Fruit fly (Drosophila melanogaster) whole organism, prepupa: ENCODE results near the gene pins.
A peak's percentile ranks its signal among the peaks of the same experiment; 100 is the strongest.

ENCODE experiments used
- Blimp-1 ChIP-seq: fragments of 200-800 bp; sonication (Bioruptor generic); optimal IDR thresholded peaks from 3 replicates; lab custom pipeline; 2017; ENCODE audit warnings: missing biosample characterization, missing genetic modification characterization, mild to moderate bottlenecking, moderate library complexity, missing genetic modification reagents
- CG10631 ChIP-seq: fragments of 200-800 bp; sonication (Bioruptor generic); optimal IDR thresholded peaks from 2 replicates; lab custom pipeline; 2016; ENCODE audit warnings: missing biosample characterization, missing genetic modification characterization
- CG10669 ChIP-seq: fragments of 200-800 bp; sonication (Bioruptor generic); optimal IDR thresholded peaks from 3 replicates; lab custom pipeline; 2018; ENCODE audit warnings: missing biosample characterization, mild to moderate bottlenecking, missing genetic modification characterization, moderate library complexity
- CG11294 ChIP-seq: fragments of 200-800 bp; sonication (Bioruptor generic); IDR thresholded peaks from 2 replicates; pipeline ENCODE4 v1.3.6; 2022; ENCODE audit warnings: missing biosample characterization, missing genetic modification characterization
- CG11762 ChIP-seq: fragments of 200-800 bp; sonication (Bioruptor generic); optimal IDR thresholded peaks from 3 replicates; lab custom pipeline; 2016; ENCODE audit warnings: missing biosample characterization, missing genetic modification characterization; ENCODE audit not compliant: insufficient read depth
- CG15336 ChIP-seq: fragments of 200-800 bp; sonication (Bioruptor generic); IDR thresholded peaks from 2 replicates; pipeline ENCODE4 v1.3.6; 2022; ENCODE audit warnings: missing biosample characterization, missing genetic modification characterization
- CG16779 ChIP-seq: fragments of 200-800 bp; sonication (Bioruptor generic); optimal IDR thresholded peaks from 3 replicates; lab custom pipeline; 2017; ENCODE audit warnings: missing biosample characterization, mild to moderate bottlenecking, missing genetic modification characterization
- CG31627 ChIP-seq: fragments of 200-800 bp; sonication (Bioruptor generic); optimal IDR thresholded peaks from 3 replicates; lab custom pipeline; 2016; ENCODE audit warnings: missing biosample characterization, missing genetic modification characterization
- CG34406 ChIP-seq: fragments of 200-800 bp; sonication (Bioruptor generic); optimal IDR thresholded peaks from 3 replicates; lab custom pipeline; 2016; ENCODE audit warnings: missing biosample characterization, missing genetic modification characterization
- CG3919 ChIP-seq: fragments of 200-800 bp; sonication (Bioruptor generic); optimal IDR thresholded peaks from 3 replicates; lab custom pipeline; 2016; ENCODE audit warnings: missing biosample characterization, missing genetic modification characterization
- CG4318 ChIP-seq: fragments of 200-800 bp; sonication (Bioruptor generic); optimal IDR thresholded peaks from 3 replicates; lab custom pipeline; 2017; ENCODE audit warnings: missing biosample characterization, mild to moderate bottlenecking, missing genetic modification characterization
- CG6163 ChIP-seq: fragments of 200-800 bp; sonication (Bioruptor generic); IDR thresholded peaks from 3 replicates; pipeline ENCODE4 v1.3.6; 2022; ENCODE audit warnings: missing biosample characterization, missing genetic modification characterization
- CG6276 ChIP-seq: fragments of 200-800 bp; sonication (Bioruptor generic); optimal IDR thresholded peaks from 2 replicates; lab custom pipeline; 2017; ENCODE audit warnings: missing biosample characterization, mild to moderate bottlenecking, missing genetic modification characterization
- CG6808 ChIP-seq: fragments of 200-800 bp; sonication (Bioruptor generic); optimal IDR thresholded peaks from 3 replicates; lab custom pipeline; 2017; ENCODE audit warnings: missing biosample characterization, missing genetic modification characterization, mild to moderate bottlenecking, moderate library complexity, missing genetic modification reagents
- CG6854 ChIP-seq: fragments of 200-800 bp; sonication (Bioruptor generic); optimal IDR thresholded peaks from 2 replicates; lab custom pipeline; 2017; ENCODE audit warnings: missing biosample characterization, mild to moderate bottlenecking, missing genetic modification characterization
- CG7368 ChIP-seq: fragments of 200-800 bp; sonication (Bioruptor generic); optimal IDR thresholded peaks from 3 replicates; lab custom pipeline; 2016; ENCODE audit warnings: missing biosample characterization, missing genetic modification characterization
- CG8319 ChIP-seq: fragments of 200-800 bp; sonication (Bioruptor generic); optimal IDR thresholded peaks from 3 replicates; lab custom pipeline; 2016; ENCODE audit warnings: missing biosample characterization, missing genetic modification characterization
- CG8632 ChIP-seq: fragments of 200-800 bp; sonication (Bioruptor generic); optimal IDR thresholded peaks from 3 replicates; lab custom pipeline; 2016; ENCODE audit warnings: missing biosample characterization, missing genetic modification characterization
- CG9139 ChIP-seq: fragments of 200-800 bp; sonication (Bioruptor generic); optimal IDR thresholded peaks from 3 replicates; lab custom pipeline; 2017; ENCODE audit warnings: missing biosample characterization, mild to moderate bottlenecking, missing genetic modification characterization
- Eip78C ChIP-seq: fragments of 200-800 bp; sonication (Bioruptor generic); peaks from one replicate; lab custom pipeline; 2016; ENCODE audit warnings: missing biosample characterization, missing genetic modification characterization
- Ets21C ChIP-seq: fragments of 200-800 bp; sonication (Bioruptor generic); optimal IDR thresholded peaks from 3 replicates; lab custom pipeline; 2016; ENCODE audit warnings: missing biosample characterization, missing genetic modification characterization
- Ets96B ChIP-seq: fragments of 200-800 bp; optimal IDR thresholded peaks from 2 replicates; lab custom pipeline; 2019; ENCODE audit warnings: missing biosample characterization, mild to moderate bottlenecking, missing genetic modification characterization, moderate library complexity
- Hr38 ChIP-seq: sonication (Bioruptor generic); optimal IDR thresholded peaks from 2 replicates; lab custom pipeline; 2016; ENCODE audit warnings: missing biosample characterization, missing genetic modification characterization
- Hr39 ChIP-seq: fragments of 200-800 bp; sonication (Bioruptor generic); optimal IDR thresholded peaks from 2 replicates; lab custom pipeline; 2016; ENCODE audit warnings: missing biosample characterization, missing genetic modification characterization
- Met ChIP-seq: fragments of 200-800 bp; sonication (Bioruptor generic); optimal IDR thresholded peaks from 3 replicates; lab custom pipeline; 2016; ENCODE audit warnings: missing biosample characterization, missing genetic modification characterization
- OdsH ChIP-seq: fragments of 200-800 bp; sonication (Bioruptor generic); optimal IDR thresholded peaks from 3 replicates; lab custom pipeline; 2016; ENCODE audit warnings: missing biosample characterization, missing genetic modification characterization
- Sox102F ChIP-seq: fragments of 200-800 bp; sonication (Bioruptor generic); optimal IDR thresholded peaks from 2 replicates; lab custom pipeline; 2016; ENCODE audit warnings: missing biosample characterization, mild to moderate bottlenecking, missing genetic modification characterization
- Sox14 ChIP-seq: fragments of 200-800 bp; sonication (Bioruptor generic); optimal IDR thresholded peaks from 3 replicates; lab custom pipeline; 2016; ENCODE audit warnings: missing biosample characterization, missing genetic modification characterization
- achi ChIP-seq: fragments of 200-800 bp; sonication (Bioruptor generic); optimal IDR thresholded peaks from 3 replicates; lab custom pipeline; 2016; ENCODE audit warnings: missing biosample characterization, missing genetic modification characterization
- cyc ChIP-seq: fragments of 200-800 bp; sonication (Bioruptor generic); optimal IDR thresholded peaks from 3 replicates; lab custom pipeline; 2016; ENCODE audit warnings: missing biosample characterization, missing genetic modification characterization
- dac ChIP-seq: fragments of 200-800 bp; sonication (Bioruptor generic); optimal IDR thresholded peaks from 2 replicates; lab custom pipeline; 2017; ENCODE audit warnings: missing biosample characterization, mild to moderate bottlenecking, missing genetic modification characterization
- esn ChIP-seq: fragments of 200-800 bp; sonication (Bioruptor generic); optimal IDR thresholded peaks from 2 replicates; lab custom pipeline; 2016; ENCODE audit warnings: missing biosample characterization, mild to moderate bottlenecking, missing genetic modification characterization, moderate library complexity
- fd59A ChIP-seq: fragments of 200-800 bp; sonication (Bioruptor generic); optimal IDR thresholded peaks from 2 replicates; lab custom pipeline; 2017; ENCODE audit warnings: missing biosample characterization, mild to moderate bottlenecking, missing genetic modification characterization, missing genetic modification reagents
- fd85E ChIP-seq: fragments of 200-800 bp; sonication (Bioruptor generic); optimal IDR thresholded peaks from 3 replicates; lab custom pipeline; 2016; ENCODE audit warnings: missing biosample characterization, missing genetic modification characterization
- fkh ChIP-seq: fragments of 200-800 bp; sonication (Bioruptor generic); optimal IDR thresholded peaks from 3 replicates; lab custom pipeline; 2017; ENCODE audit warnings: missing biosample characterization, mild to moderate bottlenecking, missing genetic modification characterization, moderate library complexity
- net ChIP-seq: fragments of 200-800 bp; sonication (Bioruptor generic); optimal IDR thresholded peaks from 3 replicates; lab custom pipeline; 2016; ENCODE audit warnings: missing biosample characterization, missing genetic modification characterization
- ss ChIP-seq, 2 experiments: fragments of 200-800 bp; sonication (Bioruptor generic); optimal IDR thresholded peaks; 2 replicates in 1 of 2; 3 replicates in 1 of 2; lab custom pipeline; 2017 to 2018; ENCODE audit warnings: mild to moderate bottlenecking in 2 of 2, missing biosample characterization in 2 of 2, missing genetic modification characterization in 2 of 2, moderate library complexity in 1 of 2
- topi ChIP-seq: fragments of 200-800 bp; sonication (Bioruptor generic); optimal IDR thresholded peaks from 3 replicates; lab custom pipeline; 2016; ENCODE audit warnings: missing biosample characterization, missing genetic modification characterization

Gene pins

dm6 chr3R:27607218-27607929 is 24.7 kb downstream of the pins start, which contains the start of the genes dsd and Tusp (continued):
- TF ChIP-seq Eip78C (GFP tag; lab: Kevin White, UChicago) = peak; percentile 83
- TF ChIP-seq CG15336 (GFP tag; lab: Robert Waterston, UW) = peak; percentile 12; the same call in 1 of the 2 replicates
- TF ChIP-seq CG6276 = no peak
- no peak for TF ChIP-seq CG9139 (GFP tag; lab: Kevin White, UChicago)
- peak; percentile 75 for TF ChIP-seq cyc
- peak; percentile 72 for TF ChIP-seq OdsH
- TF ChIP-seq CG8632 (GFP tag; lab: Kevin White, UChicago) = peak; percentile 40
- TF ChIP-seq esn = peak; percentile 72
- peak; percentile 56 for TF ChIP-seq Ets21C (GFP tag; lab: Kevin White, UChicago)
- peak; percentile 66 for TF ChIP-seq CG6163 (GFP tag; lab: Robert Waterston, UW)
- peak; percentile 59 for TF ChIP-seq CG10669 (GFP tag; lab: Kevin White, UChicago)
- TF ChIP-seq CG7368 (GFP tag; lab: Kevin White, UChicago) = peak; percentile 30
- no peak for TF ChIP-seq Hr38 (GFP tag; lab: Kevin White, UChicago)
- peak; percentile 20 for TF ChIP-seq CG16779 (tag; lab: Kevin White, UChicago)
- TF ChIP-seq CG11762 (GFP tag; lab: Kevin White, UChicago) = peak; percentile 15
- peak; percentile 56 for TF ChIP-seq CG4318 (GFP tag; lab: Kevin White, UChicago)
- TF ChIP-seq CG34406 = peak; percentile 55
- TF ChIP-seq CG10631 (GFP tag; lab: Kevin White, UChicago) = peak; percentile 75
- TF ChIP-seq Met (GFP tag; lab: Kevin White, UChicago) = peak; percentile 45
- TF ChIP-seq Ets96B (tag; lab: Kevin White, UChicago) = peak; percentile 33
- peak; percentile 29 for TF ChIP-seq fd59A
- TF ChIP-seq Sox102F = peak; percentile 36
- peak; percentile 48 for TF ChIP-seq dac
- TF ChIP-seq Blimp-1 (GFP tag; lab: Kevin White, UChicago) = peak; percentile 35
- TF ChIP-seq topi (GFP tag; lab: Kevin White, UChicago) = peak; percentile 68
- TF ChIP-seq CG6808 (GFP tag; lab: Kevin White, UChicago) = peak; percentile 24
- TF ChIP-seq, all 60 proteins: peak for 51

DNA sequence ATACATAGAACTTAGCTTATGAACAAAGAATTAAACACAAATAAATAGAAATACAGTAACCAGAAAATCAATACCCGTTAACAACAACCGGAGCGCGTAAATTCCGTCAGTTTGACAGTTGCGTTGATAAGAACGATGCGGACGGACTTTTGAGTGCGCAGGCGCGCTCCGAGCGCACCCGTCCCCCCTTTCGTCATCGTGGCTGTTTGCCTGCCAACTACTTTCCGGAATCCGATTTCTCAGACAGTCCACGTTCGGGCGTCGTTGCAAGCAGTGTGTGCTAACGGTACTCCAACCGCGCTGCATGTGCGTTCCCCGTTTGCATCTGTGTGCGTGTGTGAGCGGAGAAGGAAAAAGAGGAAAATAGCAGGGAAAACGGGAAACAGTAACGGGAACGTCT is 25.4 kb downstream of the pins start:
- TF ChIP-seq CG6163 (GFP tag; lab: Robert Waterston, UW) (0 out of 3 replicates have a peak, but pooled peaks have one; percentile 45), ss (GFP tag; optimal IDR thresholded peaks at IDR 0.05; lab: Kevin White, UChicago) (no peak), achi (GFP tag; lab: Kevin White, UChicago) (peak; percentile 50)

- TF ChIP-seq CG31627 (GFP tag; lab: Kevin White, UChicago) (no peak), CG6276 (no peak), net (GFP tag; lab: Kevin White, UChicago) (no peak), Eip78C (GFP tag; lab: Kevin White, UChicago) (peak; percentile 65), topi (GFP tag; lab: Kevin White, UChicago) (no peak), CG8319 (GFP tag; lab: Kevin White, UChicago) (no peak)
These were observed 25.9 kb downstream of the pins start for dm6 chr3R:27608536-27608935.

- no peak for TF ChIP-seq CG10669 (GFP tag; lab: Kevin White, UChicago)
- no peak for TF ChIP-seq CG6854 (GFP tag; lab: Kevin White, UChicago)
- TF ChIP-seq Ets21C (GFP tag; lab: Kevin White, UChicago) = no peak
- no peak for TF ChIP-seq CG6808 (GFP tag; lab: Kevin White, UChicago)
- no peak for TF ChIP-seq Sox14 (GFP tag; lab: Kevin White, UChicago)
- TF ChIP-seq CG8632 (GFP tag; lab: Kevin White, UChicago) = no peak
- no peak for TF ChIP-seq CG11294 (GFP tag; lab: Robert Waterston, UW)
- no peak for TF ChIP-seq CG4318 (GFP tag; lab: Kevin White, UChicago)
- no peak for TF ChIP-seq CG9139 (GFP tag; lab: Kevin White, UChicago)
- no peak for TF ChIP-seq CG10631 (GFP tag; lab: Kevin White, UChicago)
- no peak for TF ChIP-seq CG6163 (GFP tag; lab: Robert Waterston, UW)
- TF ChIP-seq Ets96B (tag; lab: Kevin White, UChicago) = no peak
- no peak for TF ChIP-seq CG3919 (GFP tag; lab: Kevin White, UChicago)
- no peak for TF ChIP-seq fkh (GFP tag; lab: Kevin White, UChicago)
- no peak for TF ChIP-seq fd85E (GFP tag; lab: Kevin White, UChicago)
- TF ChIP-seq Met (GFP tag; lab: Kevin White, UChicago) = no peak
- no peak for TF ChIP-seq CG15336 (GFP tag; lab: Robert Waterston, UW)
- TF ChIP-seq Hr39 = no peak
These were observed 26.7 kb downstream of the pins start for dm6 chr3R:27609118-27610042.
